Fruit fly (Drosophila melanogaster) whole organism, embryonic: ENCODE measurements around the gene aop.

Experiments used
- B-H2 ChIP-seq: fragments of 200-800 bp; sonication (Bioruptor generic); optimal IDR thresholded peaks from 2 replicates; lab custom pipeline; 2018; ENCODE audit warnings: missing biosample characterization, mild to moderate bottlenecking, missing genetic modification characterization
- Blimp-1 ChIP-seq: fragments of 200-800 bp; sonication (Bioruptor generic); optimal IDR thresholded peaks from 3 replicates; lab custom pipeline; 2018; ENCODE audit warnings: missing biosample characterization, missing genetic modification characterization, mild to moderate bottlenecking, moderate library complexity, missing genetic modification reagents
- CG10565 ChIP-seq: fragments of 200-800 bp; sonication (Bioruptor generic); optimal IDR thresholded peaks from 3 replicates; lab custom pipeline; 2016; ENCODE audit warnings: missing biosample characterization, mild to moderate bottlenecking, missing genetic modification characterization
- CG11247 ChIP-seq: fragments of 200-800 bp; sonication (Bioruptor generic); IDR thresholded peaks from 2 replicates; pipeline ENCODE4 v1.3.6; 2022; ENCODE audit warnings: missing biosample characterization, missing genetic modification characterization
- CG12236 ChIP-seq: fragments of 200-800 bp; sonication (Bioruptor generic); optimal IDR thresholded peaks from 2 replicates; lab custom pipeline; 2016; ENCODE audit warnings: missing biosample characterization, missing genetic modification characterization
- CG14050 ChIP-seq: fragments of 200-800 bp; sonication (Bioruptor generic); IDR thresholded peaks from 3 replicates; pipeline ENCODE4 v1.3.6; 2022; ENCODE audit warnings: missing biosample characterization, missing genetic modification characterization
- CG15073 ChIP-seq: fragments of 200-800 bp; sonication (Bioruptor generic); optimal IDR thresholded peaks from 2 replicates; lab custom pipeline; 2016; ENCODE audit warnings: missing biosample characterization, missing genetic modification characterization
- CG16815 ChIP-seq: fragments of 200-800 bp; sonication (Bioruptor generic); optimal IDR thresholded peaks from 3 replicates; lab custom pipeline; 2017; ENCODE audit warnings: missing biosample characterization, mild to moderate bottlenecking, missing genetic modification characterization
- CG18262 ChIP-seq: fragments of 200-800 bp; optimal IDR thresholded peaks from 3 replicates; lab custom pipeline; 2019; ENCODE audit warnings: missing biosample characterization, mild to moderate bottlenecking, missing genetic modification characterization, moderate library complexity
- CG18599 ChIP-seq: fragments of 200-800 bp; sonication (Bioruptor generic); optimal IDR thresholded peaks from 3 replicates; lab custom pipeline; 2017; ENCODE audit warnings: missing biosample characterization, missing genetic modification characterization, mild to moderate bottlenecking, moderate library complexity, missing genetic modification reagents
- CG2889 ChIP-seq: fragments of 200-800 bp; sonication (Bioruptor generic); IDR thresholded peaks from 3 replicates; pipeline ENCODE4 v1.3.6; 2022; ENCODE audit warnings: missing biosample characterization, missing genetic modification characterization
- CG30431 ChIP-seq: fragments of 200-800 bp; sonication (Bioruptor generic); optimal IDR thresholded peaks from 2 replicates; lab custom pipeline; 2017; ENCODE audit warnings: missing biosample characterization, missing genetic modification characterization
- CG31224 ChIP-seq: fragments of 200-800 bp; sonication (Bioruptor generic); IDR thresholded peaks from 2 replicates; pipeline ENCODE4 v1.3.6; 2022; ENCODE audit warnings: missing biosample characterization, missing genetic modification characterization
- CG3838 ChIP-seq: fragments of 200-800 bp; sonication (Bioruptor generic); optimal IDR thresholded peaks from 3 replicates; lab custom pipeline; 2016; ENCODE audit warnings: missing biosample characterization, missing genetic modification characterization
- CG4617 ChIP-seq: fragments of 200-800 bp; sonication (Bioruptor generic); optimal IDR thresholded peaks from 3 replicates; lab custom pipeline; 2016; ENCODE audit warnings: missing biosample characterization, missing genetic modification characterization, borderline replicate concordance
- CG7987 ChIP-seq: fragments of 200-800 bp; sonication (Bioruptor generic); optimal IDR thresholded peaks from 2 replicates; lab custom pipeline; 2018; ENCODE audit warnings: missing biosample characterization, mild to moderate bottlenecking, missing genetic modification characterization, moderate library complexity
- CG9215 ChIP-seq: fragments of 200-800 bp; sonication (Bioruptor generic); IDR thresholded peaks from 2 replicates; pipeline ENCODE4 v1.3.6; 2022; ENCODE audit warnings: missing biosample characterization, missing genetic modification characterization
- CG9727 ChIP-seq: fragments of 200-800 bp; sonication (Bioruptor generic); optimal IDR thresholded peaks from 3 replicates; lab custom pipeline; 2017; ENCODE audit warnings: missing biosample characterization, mild to moderate bottlenecking, missing genetic modification characterization
- CG9876 ChIP-seq: fragments of 200-800 bp; sonication (Bioruptor generic); optimal IDR thresholded peaks from 2 replicates; lab custom pipeline; 2016; ENCODE audit warnings: missing biosample characterization, missing genetic modification characterization
- Camta ChIP-seq: fragments of 200-800 bp; sonication (Bioruptor generic); optimal IDR thresholded peaks from 2 replicates; lab custom pipeline; 2016; ENCODE audit warnings: missing biosample characterization, missing genetic modification characterization
- D ChIP-seq, 2 experiments: fragments of 200-800 bp in 1 of 2; fragments of >200 bp in 1 of 2; sonication (Bioruptor generic) in 1 of 2; optimal IDR thresholded peaks; 2 replicates in 1 of 2; 3 replicates in 1 of 2; lab custom pipeline; 2017; ENCODE audit warnings: mild to moderate bottlenecking in 1 of 2, missing biosample characterization in 1 of 2, missing genetic modification characterization in 1 of 2, missing genetic modification reagents in 1 of 2
- Dbx ChIP-seq: fragments of 200-800 bp; sonication (Bioruptor generic); IDR thresholded peaks from 3 replicates; pipeline ENCODE4 v1.3.6; 2022; ENCODE audit warnings: missing biosample characterization, missing genetic modification characterization
- Deaf1 ChIP-seq: fragments of 200-800 bp; optimal IDR thresholded peaks from 3 replicates; lab custom pipeline; 2019; ENCODE audit warnings: missing biosample characterization, mild to moderate bottlenecking, missing genetic modification characterization, moderate library complexity
- Dip2 ChIP-seq: fragments of 200-800 bp; sonication (Bioruptor generic); IDR thresholded peaks from 2 replicates; pipeline ENCODE4 v1.3.6; 2022; ENCODE audit warnings: missing biosample characterization, missing genetic modification characterization
- Dll ChIP-seq: fragments of 200-800 bp; sonication (Bioruptor generic); IDR thresholded peaks from 4 replicates; pipeline ENCODE4 v1.3.6; 2022; ENCODE audit warnings: missing biosample characterization, missing genetic modification characterization; ENCODE audit not compliant: partially characterized antibody
- Gug ChIP-seq: fragments of 200-800 bp; sonication (Bioruptor generic); IDR thresholded peaks from 4 replicates; pipeline ENCODE4 v1.3.6; 2022; ENCODE audit warnings: missing biosample characterization, missing genetic modification characterization
- Hmx ChIP-seq: fragments of 200-800 bp; sonication (Bioruptor generic); optimal IDR thresholded peaks from 2 replicates; lab custom pipeline; 2016; ENCODE audit warnings: missing biosample characterization, missing genetic modification characterization
- NC2β ChIP-seq: fragments of 200-800 bp; sonication (Bioruptor generic); optimal IDR thresholded peaks from 2 replicates; lab custom pipeline; 2016; ENCODE audit warnings: missing biosample characterization, missing genetic modification characterization
- NFAT ChIP-seq: fragments of 200-800 bp; sonication (Bioruptor generic); IDR thresholded peaks from 2 replicates; pipeline ENCODE4 v1.3.6; 2022; ENCODE audit warnings: missing biosample characterization, missing genetic modification characterization
- NK7.1 ChIP-seq: fragments of 200-800 bp; sonication (Bioruptor generic); optimal IDR thresholded peaks from 3 replicates; lab custom pipeline; 2016; ENCODE audit warnings: missing biosample characterization, missing genetic modification characterization
- Nf-YC ChIP-seq: fragments of 200-800 bp; optimal IDR thresholded peaks from 3 replicates; lab custom pipeline; 2019; ENCODE audit warnings: missing biosample characterization, mild to moderate bottlenecking, missing genetic modification characterization, moderate library complexity
- PHDP ChIP-seq: fragments of 200-800 bp; sonication (Bioruptor generic); optimal IDR thresholded peaks from 3 replicates; lab custom pipeline; 2018; ENCODE audit warnings: missing biosample characterization, mild to moderate bottlenecking, missing genetic modification characterization, moderate library complexity
- Poxn ChIP-seq: fragments of 200-800 bp; sonication (Bioruptor generic); IDR thresholded peaks from 2 replicates; pipeline ENCODE4 v1.3.6; 2022; ENCODE audit warnings: missing biosample characterization, missing genetic modification characterization
- Ravus ChIP-seq: fragments of 200-800 bp; sonication (Bioruptor generic); IDR thresholded peaks from 2 replicates; pipeline ENCODE4 v1.3.6; 2022; ENCODE audit warnings: missing biosample characterization, missing genetic modification characterization
- Scr ChIP-seq: fragments of 200-800 bp; sonication (Bioruptor generic); IDR thresholded peaks from 2 replicates; pipeline ENCODE4 v1.3.6; 2022; ENCODE audit warnings: missing biosample characterization, missing genetic modification characterization; ENCODE audit not compliant: partially characterized antibody
- br ChIP-seq: fragments of >200 bp; optimal IDR thresholded peaks from 2 replicates; lab custom pipeline; 2017
- cas ChIP-seq: fragments of 200-800 bp; sonication (Bioruptor generic); IDR thresholded peaks from 2 replicates; pipeline ENCODE4 v1.3.6; 2022; ENCODE audit warnings: missing biosample characterization, missing genetic modification characterization
- chif ChIP-seq, 2 experiments: fragments of 200-800 bp; sonication (Bioruptor generic); optimal IDR thresholded peaks; 3 replicates each; lab custom pipeline; 2016; ENCODE audit warnings: missing biosample characterization in 2 of 2, missing genetic modification characterization in 2 of 2
- disco-r ChIP-seq: fragments of 200-800 bp; sonication (Bioruptor generic); optimal IDR thresholded peaks from 2 replicates; lab custom pipeline; 2016; ENCODE audit warnings: missing biosample characterization, missing genetic modification characterization
- fu2 ChIP-seq: fragments of 200-800 bp; sonication (Bioruptor generic); optimal IDR thresholded peaks from 2 replicates; lab custom pipeline; 2016; ENCODE audit warnings: missing biosample characterization, missing genetic modification characterization
- lmd ChIP-seq: fragments of 200-800 bp; sonication (Bioruptor generic); IDR thresholded peaks from 2 replicates; pipeline ENCODE4 v1.3.6; 2022; ENCODE audit warnings: missing biosample characterization, missing genetic modification characterization
- mirr ChIP-seq: fragments of 200-800 bp; sonication (Bioruptor generic); optimal IDR thresholded peaks from 3 replicates; lab custom pipeline; 2018; ENCODE audit warnings: missing biosample characterization, mild to moderate bottlenecking, missing genetic modification characterization
- pfk ChIP-seq: fragments of 200-800 bp; sonication (Bioruptor generic); optimal IDR thresholded peaks from 2 replicates; lab custom pipeline; 2018; ENCODE audit warnings: missing biosample characterization, mild to moderate bottlenecking, missing genetic modification characterization, moderate library complexity
- rib ChIP-seq: fragments of 200-800 bp; sonication (Bioruptor generic); IDR thresholded peaks from 2 replicates; pipeline ENCODE4 v1.3.6; 2022; ENCODE audit warnings: missing biosample characterization, missing genetic modification characterization
- row ChIP-seq: fragments of 200-800 bp; sonication (Bioruptor generic); IDR thresholded peaks from 3 replicates; pipeline ENCODE4 v1.3.6; 2022; ENCODE audit warnings: missing biosample characterization, missing genetic modification characterization
- sd ChIP-seq: fragments of 200-800 bp; sonication (Bioruptor generic); optimal IDR thresholded peaks from 3 replicates; lab custom pipeline; 2018; ENCODE audit warnings: missing biosample characterization, mild to moderate bottlenecking, missing genetic modification characterization, moderate library complexity
- sisA ChIP-seq: fragments of 200-800 bp; sonication (Bioruptor generic); IDR thresholded peaks from 2 replicates; pipeline ENCODE4 v1.3.6; 2022; ENCODE audit warnings: missing biosample characterization, missing genetic modification characterization
- ssp ChIP-seq: fragments of 200-800 bp; sonication (Bioruptor generic); IDR thresholded peaks from 2 replicates; pipeline ENCODE4 v1.3.6; 2022; ENCODE audit warnings: missing biosample characterization, missing genetic modification characterization
- tap ChIP-seq: fragments of 200-800 bp; optimal IDR thresholded peaks from 3 replicates; lab custom pipeline; 2019; ENCODE audit warnings: missing biosample characterization, mild to moderate bottlenecking, missing genetic modification characterization, moderate library complexity
- zen ChIP-seq: fragments of 200-800 bp; sonication (Bioruptor generic); optimal IDR thresholded peaks from 3 replicates; lab custom pipeline; 2018; ENCODE audit warnings: missing biosample characterization, mild to moderate bottlenecking, missing genetic modification characterization, moderate library complexity
- zen2 ChIP-seq: fragments of 200-800 bp; sonication (Bioruptor generic); IDR thresholded peaks from 3 replicates; pipeline ENCODE4 v1.3.6; 2022; ENCODE audit warnings: missing biosample characterization, missing genetic modification characterization; ENCODE audit not compliant: partially characterized antibody

The aop gene

dm6 chr2L:2182735-2183340 is 4.3 kb upstream of the aop start (continued):
- TF ChIP-seq Nf-YC (no peak), cas (GFP tag; lab: Robert Waterston, UW) (no peak), disco-r (no peak), Dbx (no peak), CG3838 (GFP tag; lab: Kevin White, UChicago) (no peak), ssp (GFP tag; lab: Robert Waterston, UW) (peak; percentile 38; the same call in 1 of the 2 replicates), mirr (GFP tag; lab: Kevin White, UChicago) (no peak), CG2889 (no peak), Poxn (GFP tag; lab: Robert Waterston, UW) (no peak), Camta (GFP tag; lab: Kevin White, UChicago) (peak; percentile 65), CG12236 (GFP tag; lab: Kevin White, UChicago) (peak; percentile 63), pfk (GFP tag; lab: Kevin White, UChicago) (no peak), CG16815 (GFP tag; lab: Kevin White, UChicago) (peak; percentile 92), NFAT (GFP tag; lab: Robert Waterston, UW) (no peak), zen2 (no peak), Deaf1 (tag; lab: Kevin White, UChicago) (no peak), B-H2 (no peak), CG15073 (no peak), CG14050 (GFP tag; lab: Robert Waterston, UW) (no peak), CG4617 (GFP tag; lab: Kevin White, UChicago) (peak; percentile 31), chif (GFP tag; optimal IDR thresholded peaks at IDR 0.05; lab: Kevin White, UChicago) (peak; percentile 33 to 91), row (GFP tag; lab: Robert Waterston, UW) (peak; percentile 64), sisA (GFP tag; lab: Robert Waterston, UW) (peak; percentile 59), NK7.1 (peak; percentile 31), zen (tag; lab: Kevin White, UChicago) (peak; percentile 79), lmd (GFP tag; lab: Robert Waterston, UW) (no peak), Blimp-1 (GFP tag; lab: Kevin White, UChicago) (peak; percentile 33), CG9727 (peak; percentile 92), CG31224 (GFP tag; lab: Robert Waterston, UW) (no peak), CG11247 (no peak), CG10565 (GFP tag; lab: Kevin White, UChicago) (peak; percentile 8), CG9215 (GFP tag; lab: Robert Waterston, UW) (no peak), CG30431 (GFP tag; lab: Kevin White, UChicago) (peak; percentile 85), D (optimal IDR thresholded peaks at IDR 0.05; lab: Kevin White, UChicago) (no peak), D (GFP tag; optimal IDR thresholded peaks at IDR 0.05; lab: Kevin White, UChicago) (peak; percentile 67), Hmx (no peak), rib (GFP tag; lab: Robert Waterston, UW) (no peak), Ravus (no peak), CG18262 (tag; lab: Kevin White, UChicago) (peak; percentile 88), Dll (GFP tag; lab: Robert Waterston, UW) (no peak), tap (no peak), Gug (GFP tag; lab: Robert Waterston, UW) (peak; percentile 63; the same call in 2 of the 4 replicates), CG18599 (GFP tag; lab: Kevin White, UChicago) (peak; percentile 5), CG9876 (GFP tag; lab: Kevin White, UChicago) (peak; percentile 53), sd (tag; lab: Kevin White, UChicago) (no peak), CG7987 (GFP tag; lab: Kevin White, UChicago) (no peak), br (no peak), fu2 (GFP tag; lab: Kevin White, UChicago) (no peak), PHDP (tag; lab: Kevin White, UChicago) (no peak), NC2β (GFP tag; lab: Kevin White, UChicago) (peak; percentile 76), Scr (no peak), Dip2 (GFP tag; lab: Robert Waterston, UW) (no peak)
